Worm (Caenorhabditis elegans): Measurements from ENCODE around the gene M199.134.
"Not testable (repeated sequence)": the region's sequence is repeated elsewhere in the genome, so short reads cannot be mapped to it uniquely, and the experiment has no call there.

The M199.134 gene

ce11 chrIV:15113117-15113516 lies at the start of gene M199.134:
Gene M199.134 (minus strand): TSS chrIV:15113217.
- TF ChIP-seq zip-8 (tag; optimal IDR thresholded peaks at IDR 0.05) (no peak), ceh-39 (tag; optimal IDR thresholded peaks at IDR 0.05) (no peak), lin-32 (GFP tag; optimal IDR thresholded peaks at IDR 0.05) (no peak), M03D4.4 (tag; optimal IDR thresholded peaks at IDR 0.05) (no peak), ces-1 (GFP tag; optimal IDR thresholded peaks at IDR 0.05) (no peak), blmp-1 (tag; optimal IDR thresholded peaks at IDR 0.05) (no peak), cnd-1 (tag; optimal IDR thresholded peaks at IDR 0.05) (no peak)

- TF ChIP-seq elt-3 (tag; optimal IDR thresholded peaks at IDR 0.05): no peak
- TF ChIP-seq snpc-4 (tag; optimal IDR thresholded peaks at IDR 0.05): no peak
- TF ChIP-seq zip-8 (tag; optimal IDR thresholded peaks at IDR 0.05): no peak
- no peak for TF ChIP-seq drap-1 (GFP tag; optimal IDR thresholded peaks at IDR 0.05)
- no peak for TF ChIP-seq nhr-12 (tag; optimal IDR thresholded peaks at IDR 0.05)
- TF ChIP-seq pha-4 (tag; optimal IDR thresholded peaks at IDR 0.05): no peak
- TF ChIP-seq lin-32 (GFP tag; optimal IDR thresholded peaks at IDR 0.05): no peak
- no peak for TF ChIP-seq nhr-237 (tag; optimal IDR thresholded peaks at IDR 0.05)
- no peak for TF ChIP-seq mep-1 (tag; optimal IDR thresholded peaks at IDR 0.05)
- no peak for TF ChIP-seq M03D4.4 (tag; optimal IDR thresholded peaks at IDR 0.05)
- TF ChIP-seq hlh-1 (tag; optimal IDR thresholded peaks at IDR 0.05): no peak
- no peak for TF ChIP-seq flh-1 (GFP tag; optimal IDR thresholded peaks at IDR 0.05)
- TF ChIP-seq unc-62 (GFP tag; optimal IDR thresholded peaks at IDR 0.05): no peak
- no peak for TF ChIP-seq cnd-1 (tag; optimal IDR thresholded peaks at IDR 0.05)
- TF ChIP-seq lsy-2 (tag; optimal IDR thresholded peaks at IDR 0.05): no peak
- TF ChIP-seq sem-2 (GFP tag; optimal IDR thresholded peaks at IDR 0.05): no peak
Measured at ce11 chrIV:15147104-15147503, 34.1 kb upstream of the M199.134 start, which contains the start of gene str-78. Gene str-78 (minus strand): TSS chrIV:15147204.

- no peak for TF ChIP-seq zip-8 (tag; optimal IDR thresholded peaks at IDR 0.05)
Measured at ce11 chrIV:15140832-15141231, 27.8 kb upstream of the M199.134 start, which contains the start of gene srg-51. Gene srg-51 (minus strand): TSS chrIV:15140932.

- not testable (repeated sequence) for TF ChIP-seq hlh-1, ceh-39, M03D4.4 (tag; optimal IDR thresholded peaks at IDR 0.05)
Measured at ce11 chrIV:15133899-15134298, 20.9 kb upstream of the M199.134 start, which contains the start of gene M199.8. Gene M199.8 (minus strand): TSS chrIV:15133999.

ce11 chrIV:15131697-15132096 lies 18.7 kb upstream of the M199.134 start, which contains the start of gene col-135:
Gene col-135 (minus strand): TSS chrIV:15131797.
- TF ChIP-seq sem-2 (GFP tag; optimal IDR thresholded peaks at IDR 0.05) (no peak), snpc-4 (tag; optimal IDR thresholded peaks at IDR 0.05) (no peak)

- no peak for TF ChIP-seq ceh-83 (GFP tag; optimal IDR thresholded peaks at IDR 0.05)
- no peak for TF ChIP-seq ceh-39 (tag; optimal IDR thresholded peaks at IDR 0.05)
- no peak for TF ChIP-seq unc-120 (tag; optimal IDR thresholded peaks at IDR 0.05; ENCODE audit: poor library complexity, severe bottlenecking)
- TF ChIP-seq sptf-1 (tag; optimal IDR thresholded peaks at IDR 0.05): no peak
- TF ChIP-seq ztf-11 (tag; optimal IDR thresholded peaks at IDR 0.05): no peak
- no peak for TF ChIP-seq nhr-2 (tag; optimal IDR thresholded peaks at IDR 0.05)
- TF ChIP-seq unc-62 (GFP tag; optimal IDR thresholded peaks at IDR 0.05): no peak
- TF ChIP-seq snpc-4 (tag; optimal IDR thresholded peaks at IDR 0.05): no peak
Measured at ce11 chrIV:15127731-15128130, 14.7 kb upstream of the M199.134 start, which contains the start of gene M199.9. Gene M199.9 (minus strand): TSS chrIV:15127831.

- TF ChIP-seq nhr-2 (tag; optimal IDR thresholded peaks at IDR 0.05): no peak
- TF ChIP-seq lin-13 (tag; optimal IDR thresholded peaks at IDR 0.05): no peak
- TF ChIP-seq ceh-39 (tag; optimal IDR thresholded peaks at IDR 0.05): no peak
- TF ChIP-seq ceh-83 (GFP tag; optimal IDR thresholded peaks at IDR 0.05): no peak
- TF ChIP-seq sptf-1 (tag; optimal IDR thresholded peaks at IDR 0.05): no peak
- TF ChIP-seq mls-2 (tag; optimal IDR thresholded peaks at IDR 0.05): no peak
- no peak for TF ChIP-seq cnd-1 (tag; optimal IDR thresholded peaks at IDR 0.05)
- TF ChIP-seq ztf-11 (tag; optimal IDR thresholded peaks at IDR 0.05): no peak
- no peak for TF ChIP-seq flh-1 (GFP tag; optimal IDR thresholded peaks at IDR 0.05)
- no peak for TF ChIP-seq blmp-1 (tag; optimal IDR thresholded peaks at IDR 0.05)
- TF ChIP-seq mab-5 (tag; optimal IDR thresholded peaks at IDR 0.05): no peak
- no peak for TF ChIP-seq elt-1 (tag; optimal IDR thresholded peaks at IDR 0.05; ENCODE audit: borderline replicate concordance, insufficient read depth)
- no peak for TF ChIP-seq bed-3 (GFP tag; optimal IDR thresholded peaks at IDR 0.05)
- TF ChIP-seq sem-2 (GFP tag; optimal IDR thresholded peaks at IDR 0.05): no peak
Measured at ce11 chrIV:15126021-15126420, 13.0 kb upstream of the M199.134 start, which contains the start of gene clec-190. Gene clec-190 (minus strand): TSS chrIV:15126121.

Data from whole organism, mixed stage, embryonic.